Worm (Caenorhabditis elegans) whole organism, L2 larva: ENCODE measurements around the gene F44E2.8.

Experiments
- C34F6.9 ChIP-seq: fragments of 150-350 bp; optimal IDR thresholded peaks from 2 replicates; lab custom pipeline; 2014; ENCODE audit warnings: missing biosample characterization, missing genetic modification characterization
- F13H6.1 ChIP-seq: sonication (generic microtip); optimal IDR thresholded peaks from 2 replicates; lab custom pipeline; 2016; ENCODE audit warnings: missing genetic modification characterization, missing compliant biosample characterization
- R02D3.7 ChIP-seq: fragments of 150-350 bp; optimal IDR thresholded peaks from 2 replicates; lab custom pipeline; 2014; ENCODE audit warnings: missing biosample characterization, missing genetic modification characterization
- Y55F3AM.14 ChIP-seq: fragments of 200-800 bp; sonication (Bioruptor generic); optimal IDR thresholded peaks from 2 replicates; lab custom pipeline; 2018; ENCODE audit warnings: mild to moderate bottlenecking, missing genetic modification characterization, missing compliant biosample characterization
- ZK546.5 ChIP-seq: sonication (generic microtip); optimal IDR thresholded peaks from 2 replicates; lab custom pipeline; 2017; ENCODE audit warnings: missing biosample characterization, missing genetic modification characterization
- alr-1 ChIP-seq: fragments of 150-350 bp; optimal IDR thresholded peaks from 2 replicates; lab custom pipeline; 2014; ENCODE audit warnings: missing biosample characterization, missing genetic modification characterization
- aly-2 ChIP-seq: fragments of 150-350 bp; optimal IDR thresholded peaks from 2 replicates; lab custom pipeline; 2014; ENCODE audit warnings: missing biosample characterization, missing genetic modification characterization
- ama-1 ChIP-seq: fragments of 150-350 bp; optimal IDR thresholded peaks from 2 replicates; lab custom pipeline; 2018; ENCODE audit warnings: inconsistent platforms
- blmp-1 ChIP-seq: sonication (generic microtip); optimal IDR thresholded peaks from 2 replicates; lab custom pipeline; 2017; ENCODE audit warnings: missing genetic modification characterization, mild to moderate bottlenecking, missing compliant biosample characterization, antibody characterized with exemption, moderate library complexity; ENCODE audit not compliant: insufficient read depth
- ceh-16 ChIP-seq: fragments of 150-350 bp; optimal IDR thresholded peaks from 2 replicates; lab custom pipeline; 2014; ENCODE audit warnings: missing biosample characterization, missing genetic modification characterization
- ceh-82 ChIP-seq: fragments of 150-350 bp; optimal IDR thresholded peaks from 2 replicates; lab custom pipeline; 2014; ENCODE audit warnings: missing biosample characterization, missing genetic modification characterization
- crh-2 ChIP-seq: sonication (generic microtip); optimal IDR thresholded peaks from 2 replicates; lab custom pipeline; 2017; ENCODE audit warnings: missing biosample characterization, missing genetic modification characterization
- dmd-4 ChIP-seq: sonication (generic microtip); optimal IDR thresholded peaks from 2 replicates; lab custom pipeline; 2017; ENCODE audit warnings: missing biosample characterization, missing genetic modification characterization
- egl-27 ChIP-seq: sonication (generic microtip); optimal IDR thresholded peaks from 3 replicates; lab custom pipeline; 2017; ENCODE audit warnings: missing biosample characterization, missing genetic modification reagents, missing genetic modification characterization
- elt-1 ChIP-seq: fragments of 150-350 bp; optimal IDR thresholded peaks from 2 replicates; lab custom pipeline; 2014; ENCODE audit warnings: missing biosample characterization, missing genetic modification characterization
- elt-3 ChIP-seq: sonication (generic microtip); optimal IDR thresholded peaks from 2 replicates; lab custom pipeline; 2017; ENCODE audit warnings: missing biosample characterization, missing genetic modification characterization
- fos-1 ChIP-seq: fragments of 150-350 bp; optimal IDR thresholded peaks from 2 replicates; lab custom pipeline; 2014; ENCODE audit warnings: missing biosample characterization, missing genetic modification characterization
- gmeb-1 ChIP-seq: fragments of 150-350 bp; optimal IDR thresholded peaks from 2 replicates; lab custom pipeline; 2014; ENCODE audit warnings: missing biosample characterization, missing genetic modification characterization
- lin-11 ChIP-seq: fragments of 150-350 bp; sonication (generic microtip); optimal IDR thresholded peaks from 2 replicates; lab custom pipeline; 2014; ENCODE audit warnings: missing biosample characterization, missing genetic modification characterization, inconsistent platforms, mixed read lengths
- lin-13 ChIP-seq: fragments of 150-350 bp; optimal IDR thresholded peaks from 2 replicates; lab custom pipeline; 2014; ENCODE audit warnings: missing biosample characterization, missing genetic modification reagents, missing genetic modification characterization
- lin-39 ChIP-seq: fragments of 150-350 bp; optimal IDR thresholded peaks from 2 replicates; lab custom pipeline; 2014; ENCODE audit warnings: missing biosample characterization, missing genetic modification reagents, missing genetic modification characterization
- lsy-2 ChIP-seq, 2 experiments: fragments of 150-350 bp in 1 of 2; sonication (generic microtip) in 1 of 2; optimal IDR thresholded peaks; 2 replicates each; lab custom pipeline; 2014 to 2017; ENCODE audit warnings: missing biosample characterization in 2 of 2, missing genetic modification characterization in 2 of 2
- mab-5 ChIP-seq: fragments of 150-350 bp; optimal IDR thresholded peaks from 2 replicates; lab custom pipeline; 2014; ENCODE audit warnings: missing biosample characterization, missing genetic modification characterization
- mbf-1 ChIP-seq: sonication (generic microtip); optimal IDR thresholded peaks from 2 replicates; lab custom pipeline; 2017; ENCODE audit warnings: missing biosample characterization, missing genetic modification characterization
- mdl-1 ChIP-seq, 2 experiments: fragments of 150-350 bp in 1 of 2; sonication (generic microtip) in 1 of 2; optimal IDR thresholded peaks; 2 replicates each; lab custom pipeline; 2017; ENCODE audit warnings: missing biosample characterization in 2 of 2, missing genetic modification characterization in 2 of 2
- nhr-10 ChIP-seq: sonication (generic microtip); optimal IDR thresholded peaks from 2 replicates; lab custom pipeline; 2017; ENCODE audit warnings: missing biosample characterization, missing genetic modification characterization
- nhr-11 ChIP-seq: fragments of 150-350 bp; optimal IDR thresholded peaks from 2 replicates; lab custom pipeline; 2014; ENCODE audit warnings: missing biosample characterization, missing genetic modification characterization
- nhr-12 ChIP-seq: fragments of 150-350 bp; optimal IDR thresholded peaks from 2 replicates; lab custom pipeline; 2014; ENCODE audit warnings: missing biosample characterization, missing genetic modification characterization
- nhr-129 ChIP-seq: fragments of 150-350 bp; optimal IDR thresholded peaks from 2 replicates; lab custom pipeline; 2014; ENCODE audit warnings: missing biosample characterization, missing genetic modification characterization
- nhr-21 ChIP-seq: fragments of 150-350 bp; optimal IDR thresholded peaks from 2 replicates; lab custom pipeline; 2014; ENCODE audit warnings: missing biosample characterization, missing genetic modification characterization
- nhr-23 ChIP-seq: fragments of 150-350 bp; optimal IDR thresholded peaks from 2 replicates; lab custom pipeline; 2014; ENCODE audit warnings: missing biosample characterization, missing genetic modification reagents, missing genetic modification characterization
- nhr-237 ChIP-seq: fragments of 150-350 bp; optimal IDR thresholded peaks from 2 replicates; lab custom pipeline; 2014; ENCODE audit warnings: missing biosample characterization, missing genetic modification characterization
- nhr-25 ChIP-seq: fragments of 150-350 bp; sonication (generic microtip); optimal IDR thresholded peaks from 3 replicates; lab custom pipeline; 2014; ENCODE audit warnings: missing biosample characterization, missing genetic modification characterization
- nhr-6 ChIP-seq: fragments of 150-350 bp; optimal IDR thresholded peaks from 2 replicates; lab custom pipeline; 2014; ENCODE audit warnings: missing biosample characterization, missing genetic modification characterization
- nhr-77 ChIP-seq: fragments of 150-350 bp; optimal IDR thresholded peaks from 2 replicates; lab custom pipeline; 2014; ENCODE audit warnings: missing biosample characterization, missing genetic modification characterization
- peb-1 ChIP-seq: fragments of 150-350 bp; optimal IDR thresholded peaks from 2 replicates; lab custom pipeline; 2014; ENCODE audit warnings: missing biosample characterization, missing genetic modification characterization
- sem-4 ChIP-seq: fragments of 150-350 bp; optimal IDR thresholded peaks from 2 replicates; lab custom pipeline; 2014; ENCODE audit warnings: missing biosample characterization, missing genetic modification reagents, missing genetic modification characterization
- skn-1 ChIP-seq: sonication (generic microtip); optimal IDR thresholded peaks from 2 replicates; lab custom pipeline; 2017; ENCODE audit warnings: missing biosample characterization, missing genetic modification characterization
- sma-3 ChIP-seq: sonication (generic microtip); optimal IDR thresholded peaks from 2 replicates; lab custom pipeline; 2016; ENCODE audit warnings: missing genetic modification reagents, missing genetic modification characterization, missing compliant biosample characterization
- sma-9 ChIP-seq, 2 experiments: fragments of 150-350 bp in 1 of 2; sonication (generic microtip) in 1 of 2; optimal IDR thresholded peaks; 2 replicates each; lab custom pipeline; 2014 to 2016; ENCODE audit warnings: missing genetic modification characterization in 2 of 2, mild to moderate bottlenecking in 1 of 2, missing biosample characterization in 1 of 2, missing compliant biosample characterization in 1 of 2, missing genetic modification reagents in 1 of 2, moderate library complexity in 1 of 2
- snpc-4 ChIP-seq: fragments of 150-350 bp; optimal IDR thresholded peaks from 2 replicates; lab custom pipeline; 2014; ENCODE audit warnings: missing biosample characterization, missing genetic modification characterization
- unc-39 ChIP-seq: fragments of 150-350 bp; optimal IDR thresholded peaks from 2 replicates; lab custom pipeline; 2014; ENCODE audit warnings: missing biosample characterization, missing genetic modification characterization
- unc-55 ChIP-seq: fragments of 150-350 bp; sonication (generic microtip); optimal IDR thresholded peaks from 3 replicates; lab custom pipeline; 2014; ENCODE audit warnings: missing biosample characterization, missing genetic modification reagents, missing genetic modification characterization
- unc-62 ChIP-seq: fragments of 150-350 bp; optimal IDR thresholded peaks from 2 replicates; lab custom pipeline; 2014; ENCODE audit warnings: missing biosample characterization, missing genetic modification reagents, missing genetic modification characterization
- zag-1 ChIP-seq: fragments of 150-350 bp; optimal IDR thresholded peaks from 2 replicates; lab custom pipeline; 2014; ENCODE audit warnings: missing biosample characterization, missing genetic modification characterization
- ztf-1 ChIP-seq: fragments of 200-800 bp; sonication (Bioruptor generic); conservative IDR thresholded peaks from 2 replicates; pipeline ENCODE4 v1.3.6; 2022; ENCODE audit warnings: missing genetic modification characterization, missing compliant biosample characterization
- ztf-11 ChIP-seq: sonication (generic microtip); optimal IDR thresholded peaks from 2 replicates; lab custom pipeline; 2017; ENCODE audit warnings: missing biosample characterization, missing genetic modification characterization
- ztf-4 ChIP-seq: fragments of 150-350 bp; optimal IDR thresholded peaks from 2 replicates; lab custom pipeline; 2014; ENCODE audit warnings: missing biosample characterization, missing genetic modification characterization

The F44E2.8 gene

ce11 chrIII:8805815-8806214 is 43.9 kb downstream of the F44E2.8 start:
- TF ChIP-seq skn-1 (tag; lab: Kevin White, UChicago) (no peak), Y55F3AM.14 (GFP tag; lab: Kevin White, UChicago) (no peak), nhr-237 (tag; lab: Kevin White, UChicago) (no peak), nhr-10 (no peak), nhr-12 (no peak), mdl-1 (tag; optimal IDR thresholded peaks at IDR 0.05; lab: Kevin White, UChicago) (no peak)

DNA sequence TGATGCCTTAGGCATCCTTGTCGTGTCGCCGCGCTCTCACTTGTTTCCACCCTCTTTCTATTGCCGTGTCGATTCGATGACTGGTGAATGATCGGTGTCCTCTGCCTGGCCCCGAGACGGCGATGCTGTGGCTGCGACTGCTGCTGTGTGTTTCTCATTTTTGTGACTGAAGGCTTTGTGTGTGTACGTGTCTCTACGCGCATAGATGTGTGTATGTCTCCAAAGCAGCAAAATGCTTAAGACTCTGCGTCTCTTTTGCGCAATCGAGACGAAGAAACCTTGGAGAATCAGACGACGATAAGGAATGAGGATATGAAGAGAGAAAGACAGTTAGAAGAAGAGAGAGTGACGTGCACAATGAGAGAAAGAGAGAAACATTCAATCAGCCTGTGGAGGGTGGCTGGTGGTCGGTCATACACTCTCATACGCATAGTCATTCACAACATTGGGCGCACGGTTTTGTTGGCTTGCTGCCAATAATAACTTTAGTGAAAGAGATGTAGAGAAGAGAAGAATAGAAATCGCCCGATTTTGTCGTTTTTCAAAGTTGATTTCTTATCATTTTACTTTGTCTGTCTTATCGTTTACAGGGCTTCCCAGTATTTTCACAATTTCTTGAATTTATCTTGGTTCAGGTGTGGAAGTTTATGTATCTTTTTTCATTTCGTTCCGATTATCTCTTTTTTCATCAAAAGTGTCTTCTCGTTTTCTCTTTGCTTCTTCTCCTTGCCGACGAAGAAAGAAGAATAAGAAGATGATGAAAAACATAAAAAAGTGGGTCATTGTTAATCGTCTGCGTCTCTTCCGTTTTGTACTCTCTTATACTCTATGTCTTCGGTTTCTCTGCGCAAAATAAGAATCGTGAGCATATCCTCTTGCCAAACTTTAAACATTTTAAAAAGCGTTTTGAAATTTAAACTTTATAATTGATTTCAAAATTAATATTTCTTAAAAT is 47.5 kb downstream of the F44E2.8 start:
- TF ChIP-seq ztf-11 (peak; percentile 42), F13H6.1 (tag; lab: Kevin White, UChicago) (peak; percentile 100), lin-39 (tag; lab: Kevin White, UChicago) (peak; percentile 92), blmp-1 (tag; lab: Kevin White, UChicago) (peak; percentile 57), nhr-23 (no peak), ceh-82 (peak; percentile 71), unc-39 (tag; lab: Kevin White, UChicago) (no peak), nhr-25 (peak; percentile 98), sem-4 (tag; lab: Kevin White, UChicago) (peak; percentile 96), ZK546.5 (tag; lab: Kevin White, UChicago) (peak; percentile 45), nhr-77 (tag; lab: Kevin White, UChicago) (peak; percentile 83), ceh-16 (tag; lab: Kevin White, UChicago) (peak; percentile 90), fos-1 (tag; lab: Kevin White, UChicago) (peak; percentile 95), ama-1 (peak; percentile 76), nhr-237 (tag; lab: Kevin White, UChicago) (peak; percentile 80), R02D3.7 (tag; lab: Kevin White, UChicago) (no peak), alr-1 (tag; lab: Kevin White, UChicago) (peak; percentile 99), peb-1 (tag; lab: Kevin White, UChicago) (no peak), unc-55 (GFP tag; lab: Kevin White, UChicago) (peak; percentile 97), crh-2 (tag; lab: Kevin White, UChicago) (peak; percentile 99), unc-62 (GFP tag; lab: Kevin White, UChicago) (peak; percentile 86), elt-3 (tag; lab: Kevin White, UChicago) (no peak), nhr-21 (peak; percentile 95), lsy-2 (tag; optimal IDR thresholded peaks at IDR 0.05; lab: Kevin White, UChicago) (peak; percentile 77 to 95), dmd-4 (tag; lab: Kevin White, UChicago) (no peak), elt-1 (tag; lab: Kevin White, UChicago) (no peak), mab-5 (tag; lab: Kevin White, UChicago) (peak; percentile 38), lin-11 (peak; percentile 92), nhr-6 (tag; lab: Kevin White, UChicago) (peak; percentile 97), sma-3 (GFP tag; lab: Kevin White, UChicago) (peak; percentile 96), lin-13 (GFP tag; lab: Kevin White, UChicago) (peak; percentile 83), skn-1 (tag; lab: Kevin White, UChicago) (no peak), nhr-129 (tag; lab: Kevin White, UChicago) (peak; percentile 99), egl-27 (tag; lab: Kevin White, UChicago) (peak; percentile 99), ztf-1 (GFP tag; lab: Robert Waterston, UW) (no peak), snpc-4 (tag; lab: Kevin White, UChicago) (peak; percentile 85), ztf-4 (peak; percentile 96), aly-2 (tag; lab: Kevin White, UChicago) (no peak), nhr-12 (no peak), zag-1 (tag; lab: Kevin White, UChicago) (peak; percentile 93), nhr-11 (tag; lab: Kevin White, UChicago) (no peak), sma-9 (GFP tag; optimal IDR thresholded peaks at IDR 0.05; lab: Kevin White, UChicago) (peak; percentile 98), sma-9 (tag; optimal IDR thresholded peaks at IDR 0.05; lab: Kevin White, UChicago) (peak; percentile 85), gmeb-1 (tag; lab: Kevin White, UChicago) (peak; percentile 81), mdl-1 (tag; optimal IDR thresholded peaks at IDR 0.05; lab: Kevin White, UChicago) (peak; percentile 87 to 95), C34F6.9 (tag; lab: Kevin White, UChicago) (peak; percentile 99), nhr-10 (no peak), mbf-1 (tag; lab: Kevin White, UChicago) (no peak), Y55F3AM.14 (GFP tag; lab: Kevin White, UChicago) (peak; percentile 92)
- TF ChIP-seq, all 48 proteins: peak for 34
